Fruit fly (Drosophila melanogaster) whole organism, prepupa: Measurements from ENCODE around the gene CG5391.

Experiments
- Blimp-1 ChIP-seq: fragments of 200-800 bp; sonication (Bioruptor generic); optimal IDR thresholded peaks from 3 replicates; lab custom pipeline; 2017; ENCODE audit warnings: missing biosample characterization, missing genetic modification characterization, mild to moderate bottlenecking, moderate library complexity, missing genetic modification reagents
- CG10669 ChIP-seq: fragments of 200-800 bp; sonication (Bioruptor generic); optimal IDR thresholded peaks from 3 replicates; lab custom pipeline; 2018; ENCODE audit warnings: missing biosample characterization, mild to moderate bottlenecking, missing genetic modification characterization, moderate library complexity
- CG11294 ChIP-seq: fragments of 200-800 bp; sonication (Bioruptor generic); IDR thresholded peaks from 2 replicates; pipeline ENCODE4 v1.3.6; 2022; ENCODE audit warnings: missing biosample characterization, missing genetic modification characterization
- CG11762 ChIP-seq: fragments of 200-800 bp; sonication (Bioruptor generic); optimal IDR thresholded peaks from 3 replicates; lab custom pipeline; 2016; ENCODE audit warnings: missing biosample characterization, missing genetic modification characterization; ENCODE audit not compliant: insufficient read depth
- CG11902 ChIP-seq: fragments of 200-800 bp; sonication (Bioruptor generic); optimal IDR thresholded peaks from 3 replicates; lab custom pipeline; 2016; ENCODE audit warnings: missing biosample characterization, missing genetic modification characterization
- CG15336 ChIP-seq: fragments of 200-800 bp; sonication (Bioruptor generic); IDR thresholded peaks from 2 replicates; pipeline ENCODE4 v1.3.6; 2022; ENCODE audit warnings: missing biosample characterization, missing genetic modification characterization
- CG1621 ChIP-seq: fragments of 200-800 bp; sonication (Bioruptor generic); optimal IDR thresholded peaks from 3 replicates; lab custom pipeline; 2018; ENCODE audit warnings: missing biosample characterization, mild to moderate bottlenecking, missing genetic modification characterization
- CG16779 ChIP-seq: fragments of 200-800 bp; sonication (Bioruptor generic); optimal IDR thresholded peaks from 3 replicates; lab custom pipeline; 2017; ENCODE audit warnings: missing biosample characterization, mild to moderate bottlenecking, missing genetic modification characterization
- CG3032 ChIP-seq: fragments of 200-800 bp; optimal IDR thresholded peaks from 2 replicates; lab custom pipeline; 2019; ENCODE audit warnings: missing biosample characterization, mild to moderate bottlenecking, missing genetic modification characterization, moderate library complexity
- CG31627 ChIP-seq: fragments of 200-800 bp; sonication (Bioruptor generic); optimal IDR thresholded peaks from 3 replicates; lab custom pipeline; 2016; ENCODE audit warnings: missing biosample characterization, missing genetic modification characterization
- CG32006 ChIP-seq: fragments of 200-800 bp; sonication (Bioruptor generic); optimal IDR thresholded peaks from 3 replicates; lab custom pipeline; 2017; ENCODE audit warnings: missing biosample characterization, mild to moderate bottlenecking, missing genetic modification characterization
- CG34406 ChIP-seq: fragments of 200-800 bp; sonication (Bioruptor generic); optimal IDR thresholded peaks from 3 replicates; lab custom pipeline; 2016; ENCODE audit warnings: missing biosample characterization, missing genetic modification characterization
- CG3919 ChIP-seq: fragments of 200-800 bp; sonication (Bioruptor generic); optimal IDR thresholded peaks from 3 replicates; lab custom pipeline; 2016; ENCODE audit warnings: missing biosample characterization, missing genetic modification characterization
- CG4318 ChIP-seq: fragments of 200-800 bp; sonication (Bioruptor generic); optimal IDR thresholded peaks from 3 replicates; lab custom pipeline; 2017; ENCODE audit warnings: missing biosample characterization, mild to moderate bottlenecking, missing genetic modification characterization
- CG6163 ChIP-seq: fragments of 200-800 bp; sonication (Bioruptor generic); IDR thresholded peaks from 3 replicates; pipeline ENCODE4 v1.3.6; 2022; ENCODE audit warnings: missing biosample characterization, missing genetic modification characterization
- CG6276 ChIP-seq: fragments of 200-800 bp; sonication (Bioruptor generic); optimal IDR thresholded peaks from 2 replicates; lab custom pipeline; 2017; ENCODE audit warnings: missing biosample characterization, mild to moderate bottlenecking, missing genetic modification characterization
- CG6792 ChIP-seq: fragments of 200-800 bp; sonication (Bioruptor generic); optimal IDR thresholded peaks from 3 replicates; lab custom pipeline; 2016; ENCODE audit warnings: missing biosample characterization, missing genetic modification characterization
- CG6808 ChIP-seq: fragments of 200-800 bp; sonication (Bioruptor generic); optimal IDR thresholded peaks from 3 replicates; lab custom pipeline; 2017; ENCODE audit warnings: missing biosample characterization, missing genetic modification characterization, mild to moderate bottlenecking, moderate library complexity, missing genetic modification reagents
- CG6854 ChIP-seq: fragments of 200-800 bp; sonication (Bioruptor generic); optimal IDR thresholded peaks from 2 replicates; lab custom pipeline; 2017; ENCODE audit warnings: missing biosample characterization, mild to moderate bottlenecking, missing genetic modification characterization
- CG8119 ChIP-seq: fragments of 200-800 bp; sonication (Bioruptor generic); IDR thresholded peaks from 3 replicates; pipeline ENCODE4 v1.3.6; 2022; ENCODE audit warnings: missing biosample characterization, missing genetic modification characterization
- CG8632 ChIP-seq: fragments of 200-800 bp; sonication (Bioruptor generic); optimal IDR thresholded peaks from 3 replicates; lab custom pipeline; 2016; ENCODE audit warnings: missing biosample characterization, missing genetic modification characterization
- CG9139 ChIP-seq: fragments of 200-800 bp; sonication (Bioruptor generic); optimal IDR thresholded peaks from 3 replicates; lab custom pipeline; 2017; ENCODE audit warnings: missing biosample characterization, mild to moderate bottlenecking, missing genetic modification characterization
- Eip75B ChIP-seq: fragments of 200-800 bp; sonication (Bioruptor generic); optimal IDR thresholded peaks from 3 replicates; lab custom pipeline; 2016; ENCODE audit warnings: missing biosample characterization, missing genetic modification characterization
- Eip78C ChIP-seq: fragments of 200-800 bp; sonication (Bioruptor generic); peaks from one replicate; lab custom pipeline; 2016; ENCODE audit warnings: missing biosample characterization, missing genetic modification characterization
- Eip93F ChIP-seq: fragments of 200-800 bp; sonication (Bioruptor generic); optimal IDR thresholded peaks from 2 replicates; lab custom pipeline; 2016; ENCODE audit warnings: missing biosample characterization, mild to moderate bottlenecking, missing genetic modification characterization
- Ets21C ChIP-seq: fragments of 200-800 bp; sonication (Bioruptor generic); optimal IDR thresholded peaks from 3 replicates; lab custom pipeline; 2016; ENCODE audit warnings: missing biosample characterization, missing genetic modification characterization
- Ets96B ChIP-seq: fragments of 200-800 bp; optimal IDR thresholded peaks from 2 replicates; lab custom pipeline; 2019; ENCODE audit warnings: missing biosample characterization, mild to moderate bottlenecking, missing genetic modification characterization, moderate library complexity
- Hr39 ChIP-seq: fragments of 200-800 bp; sonication (Bioruptor generic); optimal IDR thresholded peaks from 2 replicates; lab custom pipeline; 2016; ENCODE audit warnings: missing biosample characterization, missing genetic modification characterization
- Hr4 ChIP-seq: fragments of 200-800 bp; sonication (Bioruptor generic); optimal IDR thresholded peaks from 3 replicates; lab custom pipeline; 2016; ENCODE audit warnings: missing biosample characterization, missing genetic modification characterization
- Lpt ChIP-seq: fragments of 200-800 bp; sonication (Bioruptor generic); optimal IDR thresholded peaks from 3 replicates; lab custom pipeline; 2016; ENCODE audit warnings: missing biosample characterization, missing genetic modification characterization
- Met ChIP-seq: fragments of 200-800 bp; sonication (Bioruptor generic); optimal IDR thresholded peaks from 3 replicates; lab custom pipeline; 2016; ENCODE audit warnings: missing biosample characterization, missing genetic modification characterization
- OdsH ChIP-seq: fragments of 200-800 bp; sonication (Bioruptor generic); optimal IDR thresholded peaks from 3 replicates; lab custom pipeline; 2016; ENCODE audit warnings: missing biosample characterization, missing genetic modification characterization
- Sox102F ChIP-seq: fragments of 200-800 bp; sonication (Bioruptor generic); optimal IDR thresholded peaks from 2 replicates; lab custom pipeline; 2016; ENCODE audit warnings: missing biosample characterization, mild to moderate bottlenecking, missing genetic modification characterization
- Sox14 ChIP-seq: fragments of 200-800 bp; sonication (Bioruptor generic); optimal IDR thresholded peaks from 3 replicates; lab custom pipeline; 2016; ENCODE audit warnings: missing biosample characterization, missing genetic modification characterization
- Sox15 ChIP-seq: fragments of 200-800 bp; sonication (Bioruptor generic); optimal IDR thresholded peaks from 3 replicates; lab custom pipeline; 2016; ENCODE audit warnings: missing biosample characterization, missing genetic modification characterization
- achi ChIP-seq: fragments of 200-800 bp; sonication (Bioruptor generic); optimal IDR thresholded peaks from 3 replicates; lab custom pipeline; 2016; ENCODE audit warnings: missing biosample characterization, missing genetic modification characterization
- acj6 ChIP-seq: fragments of 200-800 bp; sonication (Bioruptor generic); optimal IDR thresholded peaks from 3 replicates; lab custom pipeline; 2016; ENCODE audit warnings: missing biosample characterization, missing genetic modification characterization
- cyc ChIP-seq: fragments of 200-800 bp; sonication (Bioruptor generic); optimal IDR thresholded peaks from 3 replicates; lab custom pipeline; 2016; ENCODE audit warnings: missing biosample characterization, missing genetic modification characterization
- dsx ChIP-seq: fragments of 200-800 bp; optimal IDR thresholded peaks from 3 replicates; lab custom pipeline; 2019; ENCODE audit warnings: missing biosample characterization, mild to moderate bottlenecking, missing genetic modification characterization, moderate library complexity; ENCODE audit not compliant: poor library complexity, severe bottlenecking
- eg ChIP-seq: fragments of 200-800 bp; sonication (Bioruptor generic); IDR thresholded peaks from 3 replicates; pipeline ENCODE4 v1.3.6; 2022; ENCODE audit warnings: missing biosample characterization, missing genetic modification characterization
- fd59A ChIP-seq: fragments of 200-800 bp; sonication (Bioruptor generic); optimal IDR thresholded peaks from 2 replicates; lab custom pipeline; 2017; ENCODE audit warnings: missing biosample characterization, mild to moderate bottlenecking, missing genetic modification characterization, missing genetic modification reagents
- fd85E ChIP-seq: fragments of 200-800 bp; sonication (Bioruptor generic); optimal IDR thresholded peaks from 3 replicates; lab custom pipeline; 2016; ENCODE audit warnings: missing biosample characterization, missing genetic modification characterization
- fkh ChIP-seq: fragments of 200-800 bp; sonication (Bioruptor generic); optimal IDR thresholded peaks from 3 replicates; lab custom pipeline; 2017; ENCODE audit warnings: missing biosample characterization, mild to moderate bottlenecking, missing genetic modification characterization, moderate library complexity
- lz ChIP-seq: fragments of 200-800 bp; sonication (Bioruptor generic); optimal IDR thresholded peaks from 3 replicates; lab custom pipeline; 2016; ENCODE audit warnings: missing biosample characterization, missing genetic modification characterization
- net ChIP-seq: fragments of 200-800 bp; sonication (Bioruptor generic); optimal IDR thresholded peaks from 3 replicates; lab custom pipeline; 2016; ENCODE audit warnings: missing biosample characterization, missing genetic modification characterization
- pdm3 ChIP-seq: fragments of 200-800 bp; sonication (Bioruptor generic); optimal IDR thresholded peaks from 3 replicates; lab custom pipeline; 2016; ENCODE audit warnings: missing biosample characterization, missing genetic modification characterization
- salr ChIP-seq, 2 experiments: fragments of 200-800 bp; sonication (Bioruptor generic); optimal IDR thresholded peaks; 3 replicates each; lab custom pipeline; 2016 to 2018; ENCODE audit warnings: missing biosample characterization in 2 of 2, missing genetic modification characterization in 2 of 2, mild to moderate bottlenecking in 1 of 2
- ss ChIP-seq, 2 experiments: fragments of 200-800 bp; sonication (Bioruptor generic); optimal IDR thresholded peaks; 2 replicates in 1 of 2; 3 replicates in 1 of 2; lab custom pipeline; 2017 to 2018; ENCODE audit warnings: mild to moderate bottlenecking in 2 of 2, missing biosample characterization in 2 of 2, missing genetic modification characterization in 2 of 2, moderate library complexity in 1 of 2
- svp ChIP-seq: fragments of 200-800 bp; sonication (Bioruptor generic); peaks from one replicate; lab custom pipeline; 2016; ENCODE audit warnings: missing biosample characterization, missing genetic modification characterization
- topi ChIP-seq: fragments of 200-800 bp; sonication (Bioruptor generic); optimal IDR thresholded peaks from 3 replicates; lab custom pipeline; 2016; ENCODE audit warnings: missing biosample characterization, missing genetic modification characterization
- vri ChIP-seq: fragments of 200-800 bp; sonication (Bioruptor generic); optimal IDR thresholded peaks from 3 replicates; lab custom pipeline; 2016; ENCODE audit warnings: missing biosample characterization, mild to moderate bottlenecking, missing genetic modification characterization

CG5391 gene

dm6 chr3R:22368777-22369214, 34.8 kb upstream of the CG5391 start (continued):
- TF ChIP-seq Sox102F (GFP tag; lab: Kevin White, UChicago) (peak; percentile 74), CG6792 (GFP tag; lab: Kevin White, UChicago) (peak; percentile 56), fkh (peak; percentile 54), svp (GFP tag; lab: Kevin White, UChicago) (peak; percentile 66), CG10669 (peak; percentile 39), CG6276 (no peak), pdm3 (GFP tag; lab: Kevin White, UChicago) (no peak), CG6854 (GFP tag; lab: Kevin White, UChicago) (no peak), Ets21C (no peak), CG6808 (no peak), CG9139 (GFP tag; lab: Kevin White, UChicago) (no peak), ss (GFP tag; optimal IDR thresholded peaks at IDR 0.05; lab: Kevin White, UChicago) (no peak), CG8632 (peak; percentile 52), CG3032 (tag; lab: Kevin White, UChicago) (peak; percentile 39), CG6163 (GFP tag; lab: Robert Waterston, UW) (peak; percentile 62), Hr4 (peak; percentile 54), achi (GFP tag; lab: Kevin White, UChicago) (peak; percentile 58), CG11762 (peak; percentile 13), fd85E (GFP tag; lab: Kevin White, UChicago) (no peak), CG1621 (no peak), CG32006 (peak; percentile 67), CG11294 (GFP tag; lab: Robert Waterston, UW) (peak; percentile 79), lz (GFP tag; lab: Kevin White, UChicago) (peak; percentile 51), Sox15 (GFP tag; lab: Kevin White, UChicago) (no peak), Sox14 (GFP tag; lab: Kevin White, UChicago) (peak; percentile 38), acj6 (GFP tag; lab: Kevin White, UChicago) (peak; percentile 72), CG16779 (no peak), CG8119 (GFP tag; lab: Robert Waterston, UW) (peak; percentile 79), Eip78C (peak; percentile 89), OdsH (GFP tag; lab: Kevin White, UChicago) (peak; percentile 68), CG31627 (GFP tag; lab: Kevin White, UChicago) (peak; percentile 46), Ets96B (tag; lab: Kevin White, UChicago) (peak; percentile 42), net (peak; percentile 64), dsx (GFP tag; lab: Kevin White, UChicago) (peak; percentile 5), Eip93F (GFP tag; lab: Kevin White, UChicago) (peak; percentile 36), cyc (GFP tag; lab: Kevin White, UChicago) (peak; percentile 50), Eip75B (GFP tag; lab: Kevin White, UChicago) (peak; percentile 60), fd59A (GFP tag; lab: Kevin White, UChicago) (peak; percentile 44), CG4318 (GFP tag; lab: Kevin White, UChicago) (no peak), Met (GFP tag; lab: Kevin White, UChicago) (peak; percentile 66), CG3919 (GFP tag; lab: Kevin White, UChicago) (peak; percentile 60)

dm6 chr3R:22368077-22368776, 34.3 kb upstream of the CG5391 start:
- TF ChIP-seq CG11902 (GFP tag; lab: Kevin White, UChicago) (no peak), CG3919 (GFP tag; lab: Kevin White, UChicago) (no peak), salr (GFP tag; optimal IDR thresholded peaks at IDR 0.05; lab: Kevin White, UChicago) (no peak), CG8632 (no peak), Eip78C (no peak), CG34406 (GFP tag; lab: Kevin White, UChicago) (no peak), CG6163 (GFP tag; lab: Robert Waterston, UW) (peak; percentile 30; the same call in 2 of the 3 replicates), acj6 (GFP tag; lab: Kevin White, UChicago) (no peak), Eip75B (GFP tag; lab: Kevin White, UChicago) (no peak), eg (peak; percentile 7; the same call in 2 of the 3 replicates), Hr39 (GFP tag; lab: Kevin White, UChicago) (peak; percentile 32), topi (GFP tag; lab: Kevin White, UChicago) (no peak), Lpt (GFP tag; lab: Kevin White, UChicago) (no peak), fd59A (GFP tag; lab: Kevin White, UChicago) (no peak), CG16779 (no peak), vri (peak; percentile 83), CG15336 (GFP tag; lab: Robert Waterston, UW) (peak; percentile 33; the same call in 1 of the 2 replicates), Blimp-1 (peak; percentile 66)
